Fruit fly (Drosophila melanogaster) whole organism, embryonic: ENCODE measurements around the gene CG4914.

Experiments
- Abd-B ChIP-seq: fragments of 200-800 bp; sonication (Bioruptor generic); optimal IDR thresholded peaks from 2 replicates; lab custom pipeline; 2018; ENCODE audit warnings: missing biosample characterization, mild to moderate bottlenecking, missing genetic modification characterization, moderate library complexity
- B-H1 ChIP-seq: fragments of 200-800 bp; sonication (Bioruptor generic); IDR thresholded peaks from 3 replicates; pipeline ENCODE4 v1.3.6; 2022; ENCODE audit warnings: missing biosample characterization, missing genetic modification characterization
- B-H2 ChIP-seq: fragments of 200-800 bp; sonication (Bioruptor generic); optimal IDR thresholded peaks from 2 replicates; lab custom pipeline; 2018; ENCODE audit warnings: missing biosample characterization, mild to moderate bottlenecking, missing genetic modification characterization
- Blimp-1 ChIP-seq: fragments of 200-800 bp; sonication (Bioruptor generic); optimal IDR thresholded peaks from 3 replicates; lab custom pipeline; 2018; ENCODE audit warnings: missing biosample characterization, missing genetic modification characterization, mild to moderate bottlenecking, moderate library complexity, missing genetic modification reagents
- Bteb2 ChIP-seq: fragments of 200-800 bp; sonication (Bioruptor generic); optimal IDR thresholded peaks from 2 replicates; lab custom pipeline; 2016; ENCODE audit warnings: missing biosample characterization, missing genetic modification characterization
- CG1024 ChIP-seq: fragments of 200-800 bp; sonication (Bioruptor generic); IDR thresholded peaks from 2 replicates; pipeline ENCODE4 v1.3.6; 2022; ENCODE audit warnings: missing biosample characterization, missing genetic modification characterization
- CG10959 ChIP-seq: fragments of 200-800 bp; sonication (Bioruptor generic); IDR thresholded peaks from 2 replicates; pipeline ENCODE4 v1.3.6; 2022; ENCODE audit warnings: missing biosample characterization, missing genetic modification characterization
- CG11696 ChIP-seq: fragments of 200-800 bp; sonication (Bioruptor generic); IDR thresholded peaks from 2 replicates; pipeline ENCODE4 v1.3.6; 2022; ENCODE audit warnings: missing biosample characterization, missing genetic modification characterization
- CG15073 ChIP-seq: fragments of 200-800 bp; sonication (Bioruptor generic); optimal IDR thresholded peaks from 2 replicates; lab custom pipeline; 2016; ENCODE audit warnings: missing biosample characterization, missing genetic modification characterization
- CG1647 ChIP-seq: fragments of 200-800 bp; sonication (Bioruptor generic); optimal IDR thresholded peaks from 3 replicates; lab custom pipeline; 2016; ENCODE audit warnings: missing biosample characterization, missing genetic modification characterization
- CG17361 ChIP-seq: fragments of 200-800 bp; sonication (Bioruptor generic); IDR thresholded peaks from 3 replicates; pipeline ENCODE4 v1.3.6; 2022; ENCODE audit warnings: missing biosample characterization, missing genetic modification characterization
- CG1832 ChIP-seq: fragments of 200-800 bp; sonication (Bioruptor generic); optimal IDR thresholded peaks from 2 replicates; lab custom pipeline; 2017; ENCODE audit warnings: missing biosample characterization, mild to moderate bottlenecking, missing genetic modification characterization, inconsistent platforms
- CG18619 ChIP-seq: fragments of 200-800 bp; sonication (Bioruptor generic); optimal IDR thresholded peaks from 3 replicates; lab custom pipeline; 2017; ENCODE audit warnings: missing biosample characterization, mild to moderate bottlenecking, missing genetic modification characterization
- CG2116 ChIP-seq: fragments of 200-800 bp; sonication (Bioruptor generic); optimal IDR thresholded peaks from 3 replicates; lab custom pipeline; 2018; ENCODE audit warnings: missing biosample characterization, mild to moderate bottlenecking, missing genetic modification characterization
- CG2199 ChIP-seq: fragments of 200-800 bp; sonication (Bioruptor generic); IDR thresholded peaks from 3 replicates; pipeline ENCODE4 v1.3.6; 2022; ENCODE audit warnings: missing biosample characterization, missing genetic modification characterization
- CG30403 ChIP-seq: fragments of 200-800 bp; sonication (Bioruptor generic); optimal IDR thresholded peaks from 3 replicates; lab custom pipeline; 2016; ENCODE audit warnings: missing biosample characterization, missing genetic modification characterization
- CG3281 ChIP-seq: fragments of 200-800 bp; sonication (Bioruptor generic); optimal IDR thresholded peaks from 3 replicates; lab custom pipeline; 2017; ENCODE audit warnings: missing biosample characterization, mild to moderate bottlenecking, missing genetic modification characterization
- CG6854 ChIP-seq: fragments of 200-800 bp; sonication (Bioruptor generic); optimal IDR thresholded peaks from 3 replicates; lab custom pipeline; 2017; ENCODE audit warnings: missing biosample characterization, mild to moderate bottlenecking, missing genetic modification characterization
- CG7271 ChIP-seq: fragments of 200-800 bp; sonication (Bioruptor generic); optimal IDR thresholded peaks from 2 replicates; lab custom pipeline; 2018; ENCODE audit warnings: missing biosample characterization, mild to moderate bottlenecking, missing genetic modification characterization, moderate library complexity
- CG8089 ChIP-seq: fragments of 200-800 bp; sonication (Bioruptor generic); optimal IDR thresholded peaks from 3 replicates; lab custom pipeline; 2016; ENCODE audit warnings: missing biosample characterization, missing genetic modification characterization
- CG8359 ChIP-seq: fragments of 200-800 bp; sonication (Bioruptor generic); optimal IDR thresholded peaks from 2 replicates; lab custom pipeline; 2017; ENCODE audit warnings: missing biosample characterization, mild to moderate bottlenecking, missing genetic modification characterization, borderline replicate concordance
- CTCF ChIP-seq: fragments of 200-800 bp; sonication (Bioruptor generic); optimal IDR thresholded peaks from 2 replicates; lab custom pipeline; 2017; ENCODE audit warnings: missing biosample characterization, mild to moderate bottlenecking, missing genetic modification characterization, moderate library complexity
- Doc3 ChIP-seq: fragments of 200-800 bp; sonication (Bioruptor generic); IDR thresholded peaks from 3 replicates; pipeline ENCODE4 v1.3.6; 2022; ENCODE audit warnings: missing biosample characterization, missing genetic modification characterization; ENCODE audit not compliant: partially characterized antibody
- Drgx ChIP-seq: fragments of 200-800 bp; sonication (Bioruptor generic); IDR thresholded peaks from 2 replicates; pipeline ENCODE4 v1.3.6; 2022; ENCODE audit warnings: missing biosample characterization, missing genetic modification characterization
- ERR ChIP-seq: fragments of 200-800 bp; sonication (Bioruptor generic); optimal IDR thresholded peaks from 2 replicates; lab custom pipeline; 2016; ENCODE audit warnings: missing biosample characterization, missing genetic modification characterization
- HLHmδ ChIP-seq: fragments of 200-800 bp; sonication (Bioruptor generic); optimal IDR thresholded peaks from 2 replicates; lab custom pipeline; 2018; ENCODE audit warnings: missing biosample characterization, mild to moderate bottlenecking, missing genetic modification characterization, moderate library complexity
- Jarid2 ChIP-seq: fragments of 200-800 bp; sonication (Bioruptor generic); optimal IDR thresholded peaks from 3 replicates; lab custom pipeline; 2017; ENCODE audit warnings: mild to moderate bottlenecking, missing biosample characterization, missing genetic modification reagents, missing genetic modification characterization
- Lpt ChIP-seq: fragments of >200 bp; optimal IDR thresholded peaks from 2 replicates; lab custom pipeline; 2018; ENCODE audit warnings: missing biosample characterization, missing genetic modification characterization
- Max ChIP-seq: fragments of 200-800 bp; sonication (Bioruptor generic); optimal IDR thresholded peaks from 2 replicates; lab custom pipeline; 2016; ENCODE audit warnings: missing biosample characterization, mild to moderate bottlenecking, missing genetic modification characterization
- Meics ChIP-seq: fragments of 200-800 bp; sonication (Bioruptor generic); optimal IDR thresholded peaks from 2 replicates; lab custom pipeline; 2017; ENCODE audit warnings: missing biosample characterization, mild to moderate bottlenecking, missing genetic modification characterization
- PHDP ChIP-seq: fragments of 200-800 bp; sonication (Bioruptor generic); optimal IDR thresholded peaks from 3 replicates; lab custom pipeline; 2018; ENCODE audit warnings: missing biosample characterization, mild to moderate bottlenecking, missing genetic modification characterization, moderate library complexity
- Six4 ChIP-seq: fragments of 200-800 bp; sonication (Bioruptor generic); optimal IDR thresholded peaks from 2 replicates; lab custom pipeline; 2016; ENCODE audit warnings: missing biosample characterization, missing genetic modification characterization
- Sry-δ ChIP-seq: fragments of 200-800 bp; sonication (Bioruptor generic); optimal IDR thresholded peaks from 2 replicates; lab custom pipeline; 2016; ENCODE audit warnings: missing biosample characterization, missing genetic modification characterization
- Tbp ChIP-seq: fragments of >200 bp; optimal IDR thresholded peaks from 2 replicates; lab custom pipeline; 2018; ENCODE audit warnings: missing biosample characterization, missing genetic modification characterization
- amos ChIP-seq: fragments of 200-800 bp; sonication (Bioruptor generic); IDR thresholded peaks from 2 replicates; pipeline ENCODE4 v1.3.6; 2022; ENCODE audit warnings: missing biosample characterization, missing genetic modification characterization; ENCODE audit not compliant: partially characterized antibody
- bcd ChIP-seq: fragments of 200-800 bp; sonication (Bioruptor generic); optimal IDR thresholded peaks from 2 replicates; lab custom pipeline; 2017; ENCODE audit warnings: missing biosample characterization, mild to moderate bottlenecking, missing genetic modification characterization
- bigmax ChIP-seq: fragments of 200-800 bp; sonication (Bioruptor generic); optimal IDR thresholded peaks from 2 replicates; lab custom pipeline; 2018; ENCODE audit warnings: missing biosample characterization, mild to moderate bottlenecking, missing genetic modification characterization
- cad ChIP-seq: fragments of >200 bp; optimal IDR thresholded peaks from 2 replicates; lab custom pipeline; 2017; ENCODE audit warnings: missing biosample characterization, missing genetic modification characterization
- caup ChIP-seq: fragments of 200-800 bp; sonication (Bioruptor generic); optimal IDR thresholded peaks from 3 replicates; lab custom pipeline; 2017; ENCODE audit warnings: missing biosample characterization, mild to moderate bottlenecking, missing genetic modification characterization, moderate library complexity; ENCODE audit not compliant: severe bottlenecking
- da ChIP-seq: fragments of 200-800 bp; sonication (Bioruptor generic); optimal IDR thresholded peaks from 2 replicates; lab custom pipeline; 2016; ENCODE audit warnings: missing biosample characterization, missing genetic modification characterization
- ems ChIP-seq: fragments of 200-800 bp; sonication (Bioruptor generic); optimal IDR thresholded peaks from 3 replicates; lab custom pipeline; 2016; ENCODE audit warnings: missing biosample characterization, missing genetic modification characterization
- esg ChIP-seq: fragments of 200-800 bp; sonication (Bioruptor generic); conservative IDR thresholded peaks from 2 replicates; pipeline ENCODE4 v1.3.6; 2022; ENCODE audit warnings: missing biosample characterization, missing genetic modification characterization
- hb ChIP-seq: fragments of 200-800 bp; sonication (Bioruptor generic); IDR thresholded peaks from 3 replicates; pipeline ENCODE4 v1.3.6; 2022; ENCODE audit warnings: missing biosample characterization, missing genetic modification characterization; ENCODE audit not compliant: partially characterized antibody
- hkb ChIP-seq, 2 experiments: fragments of 200-800 bp in 1 of 2; fragments of >200 bp in 1 of 2; sonication (Bioruptor generic) in 1 of 2; IDR thresholded peaks in 1 of 2; optimal IDR thresholded peaks in 1 of 2; 2 replicates each; pipeline versions ENCODE4 v1.3.6 to Lab custom; 2017 to 2022; ENCODE audit warnings: missing biosample characterization in 1 of 2, missing genetic modification characterization in 1 of 2
- jigr1 ChIP-seq: fragments of 200-800 bp; sonication (Bioruptor generic); IDR thresholded peaks from 3 replicates; pipeline ENCODE4 v1.3.6; 2022; ENCODE audit warnings: missing biosample characterization, missing genetic modification characterization
- mirr ChIP-seq: fragments of 200-800 bp; sonication (Bioruptor generic); optimal IDR thresholded peaks from 3 replicates; lab custom pipeline; 2018; ENCODE audit warnings: missing biosample characterization, mild to moderate bottlenecking, missing genetic modification characterization
- slbo ChIP-seq: fragments of 200-800 bp; sonication (Bioruptor generic); IDR thresholded peaks from 2 replicates; pipeline ENCODE4 v1.3.6; 2022; ENCODE audit warnings: missing biosample characterization, missing genetic modification characterization
- tin ChIP-seq: fragments of 200-800 bp; sonication (Bioruptor generic); optimal IDR thresholded peaks from 3 replicates; lab custom pipeline; 2016; ENCODE audit warnings: missing biosample characterization, missing genetic modification characterization
- unpg ChIP-seq: fragments of 200-800 bp; sonication (Bioruptor generic); optimal IDR thresholded peaks from 3 replicates; lab custom pipeline; 2018; ENCODE audit warnings: missing biosample characterization, mild to moderate bottlenecking, missing genetic modification characterization, moderate library complexity

CG4914 gene

dm6 chr3L:14631964-14632758 lies 45.8 kb downstream of the CG4914 start, which contains the start of the genes RecQ5 and dlp (continued):
- TF ChIP-seq CG8359 (GFP tag; lab: Kevin White, UChicago) = no peak
- TF ChIP-seq CG2199 (GFP tag; lab: Robert Waterston, UW) = peak; percentile 82
- TF ChIP-seq B-H1 (GFP tag; lab: Robert Waterston, UW) = peak; percentile 53
- peak; percentile 74 for TF ChIP-seq HLHmδ (GFP tag; lab: Kevin White, UChicago)
- no peak for TF ChIP-seq Lpt (GFP tag; lab: Kevin White, UChicago)
- TF ChIP-seq Six4 = peak; percentile 75
- no peak for TF ChIP-seq Tbp (GFP tag; lab: Kevin White, UChicago)
- peak; percentile 84 for TF ChIP-seq CG2116 (GFP tag; lab: Kevin White, UChicago)
- TF ChIP-seq Blimp-1 (GFP tag; lab: Kevin White, UChicago) = peak; percentile 69
- no peak for TF ChIP-seq CG1832 (GFP tag; lab: Kevin White, UChicago)
- peak; percentile 62 for TF ChIP-seq caup (GFP tag; lab: Kevin White, UChicago)
- peak; percentile 66 for TF ChIP-seq CG18619 (GFP tag; lab: Kevin White, UChicago)
- TF ChIP-seq jigr1 (GFP tag; lab: Robert Waterston, UW) = no peak
- TF ChIP-seq CG15073 = no peak
- peak; percentile 58 for TF ChIP-seq bcd (GFP tag; lab: Kevin White, UChicago)
- TF ChIP-seq CG7271 (tag; lab: Kevin White, UChicago) = peak; percentile 25
- peak; percentile 75 for TF ChIP-seq Doc3 (GFP tag; lab: Robert Waterston, UW)
- TF ChIP-seq Jarid2 (GFP tag; lab: Kevin White, UChicago) = peak; percentile 100
- no peak for TF ChIP-seq CG8089 (GFP tag; lab: Kevin White, UChicago)
- no peak for TF ChIP-seq CG6854 (GFP tag; lab: Kevin White, UChicago)
- peak; percentile 79 for TF ChIP-seq Meics
- TF ChIP-seq esg (GFP tag; lab: Robert Waterston, UW) = peak; percentile 78
- TF ChIP-seq CG1024 = peak; percentile 36; the same call in 1 of the 2 replicates
- TF ChIP-seq PHDP (tag; lab: Kevin White, UChicago) = peak; percentile 66
- TF ChIP-seq mirr (GFP tag; lab: Kevin White, UChicago) = peak; percentile 50
- TF ChIP-seq slbo (GFP tag; lab: Robert Waterston, UW) = peak; percentile 91
- no peak for TF ChIP-seq CG11696 (GFP tag; lab: Robert Waterston, UW)
- peak; percentile 96 for TF ChIP-seq amos (GFP tag; lab: Robert Waterston, UW)
- TF ChIP-seq CTCF (GFP tag; lab: Kevin White, UChicago) = no peak
- TF ChIP-seq cad (GFP tag; lab: Kevin White, UChicago) = no peak
- peak; percentile 43 for TF ChIP-seq Drgx
- TF ChIP-seq tin (GFP tag; lab: Kevin White, UChicago) = peak; percentile 81
- TF ChIP-seq Sry-δ (GFP tag; lab: Kevin White, UChicago) = peak; percentile 89
- peak; percentile 77 for TF ChIP-seq B-H2 (GFP tag; lab: Kevin White, UChicago)
- no peak for TF ChIP-seq da (GFP tag; lab: Kevin White, UChicago)
- peak; percentile 30 for TF ChIP-seq Bteb2 (GFP tag; lab: Kevin White, UChicago)
- TF ChIP-seq hkb (optimal IDR thresholded peaks at IDR 0.05; lab: Kevin White, UChicago) = no peak
- peak; percentile 74 for TF ChIP-seq hkb (GFP tag; IDR thresholded peaks at IDR 0.05; lab: Robert Waterston, UW)
- peak; percentile 63 for TF ChIP-seq unpg (GFP tag; lab: Kevin White, UChicago)
- TF ChIP-seq CG30403 (GFP tag; lab: Kevin White, UChicago) = peak; percentile 92
- peak; percentile 56 for TF ChIP-seq CG10959 (GFP tag; lab: Robert Waterston, UW)
- peak; percentile 35 for TF ChIP-seq Max (GFP tag; lab: Kevin White, UChicago)
- TF ChIP-seq ERR (GFP tag; lab: Kevin White, UChicago) = peak; percentile 53
- peak; percentile 27 for TF ChIP-seq ems (GFP tag; lab: Kevin White, UChicago)
- no peak for TF ChIP-seq bigmax (GFP tag; lab: Kevin White, UChicago)
- no peak for TF ChIP-seq CG1647 (GFP tag; lab: Kevin White, UChicago)
- peak; percentile 80 for TF ChIP-seq Abd-B (GFP tag; lab: Kevin White, UChicago)
- peak; percentile 67 for TF ChIP-seq CG17361 (GFP tag; lab: Robert Waterston, UW)
- TF ChIP-seq CG3281 (GFP tag; lab: Kevin White, UChicago) = peak; percentile 63
- TF ChIP-seq hb (GFP tag; lab: Robert Waterston, UW) = peak; percentile 82
